Worm (Caenorhabditis elegans) whole organism, late embryonic: ENCODE results near the gene C37C3.18.

Experiments used
- K09A11.1 ChIP-seq: sonication (generic microtip); optimal IDR thresholded peaks from 2 replicates; lab custom pipeline; 2017; ENCODE audit warnings: antibody characterized with exemption, mild to moderate bottlenecking, missing genetic modification characterization, missing compliant biosample characterization; ENCODE audit not compliant: insufficient read depth
- ceh-14 ChIP-seq: sonication (generic microtip); optimal IDR thresholded peaks from 2 replicates; lab custom pipeline; 2016; ENCODE audit warnings: missing genotype, missing genetic modification characterization, missing compliant biosample characterization
- ceh-18 ChIP-seq: sonication (generic microtip); optimal IDR thresholded peaks from 2 replicates; lab custom pipeline; 2016; ENCODE audit warnings: missing genetic modification characterization, missing compliant biosample characterization
- ceh-19 ChIP-seq: fragments of 200-800 bp; sonication (Bioruptor generic); optimal IDR thresholded peaks from 2 replicates; lab custom pipeline; 2018; ENCODE audit warnings: mild to moderate bottlenecking, missing genetic modification characterization, missing compliant biosample characterization
- ceh-2 ChIP-seq: sonication (generic microtip); optimal IDR thresholded peaks from 2 replicates; lab custom pipeline; 2016; ENCODE audit warnings: missing genotype, missing genetic modification characterization, missing compliant biosample characterization
- ceh-22 ChIP-seq: sonication (generic microtip); optimal IDR thresholded peaks from 2 replicates; lab custom pipeline; 2017; ENCODE audit warnings: missing biosample characterization, missing genetic modification characterization
- ceh-24 ChIP-seq: sonication (generic microtip); optimal IDR thresholded peaks from 2 replicates; lab custom pipeline; 2016; ENCODE audit warnings: mild to moderate bottlenecking, missing genetic modification characterization, missing compliant biosample characterization
- ceh-30 ChIP-seq: fragments of 150-350 bp; optimal IDR thresholded peaks from 2 replicates; lab custom pipeline; 2014; ENCODE audit warnings: missing biosample characterization, missing genetic modification characterization
- ceh-31 ChIP-seq: sonication (generic microtip); optimal IDR thresholded peaks from 2 replicates; lab custom pipeline; 2016; ENCODE audit warnings: missing genetic modification characterization, missing compliant biosample characterization
- ceh-45 ChIP-seq: fragments of 200-800 bp; sonication (Bioruptor generic); IDR thresholded peaks from 2 replicates; pipeline ENCODE4 v1.3.6; 2022; ENCODE audit warnings: missing genetic modification reagents, missing genetic modification characterization, missing compliant biosample characterization
- ceh-48 ChIP-seq: sonication (generic microtip); optimal IDR thresholded peaks from 2 replicates; lab custom pipeline; 2016; ENCODE audit warnings: missing genetic modification characterization, inconsistent platforms, missing compliant biosample characterization
- ceh-6 ChIP-seq: fragments of 200-800 bp; sonication (Bioruptor generic); optimal IDR thresholded peaks from 2 replicates; lab custom pipeline; 2018; ENCODE audit warnings: mild to moderate bottlenecking, missing genetic modification characterization, missing compliant biosample characterization
- ceh-9 ChIP-seq: sonication (generic microtip); optimal IDR thresholded peaks from 2 replicates; lab custom pipeline; 2016; ENCODE audit warnings: mild to moderate bottlenecking, missing genetic modification characterization, inconsistent platforms, missing compliant biosample characterization
- dve-1 ChIP-seq: sonication (generic microtip); optimal IDR thresholded peaks from 2 replicates; lab custom pipeline; 2017; ENCODE audit warnings: antibody characterized with exemption, mild to moderate bottlenecking, missing genetic modification characterization, missing compliant biosample characterization
- elt-2 ChIP-seq: sonication (generic microtip); optimal IDR thresholded peaks from 2 replicates; lab custom pipeline; 2016; ENCODE audit warnings: missing genetic modification reagents, missing genetic modification characterization, missing compliant biosample characterization
- ets-4 ChIP-seq: sonication (generic microtip); optimal IDR thresholded peaks from 2 replicates; lab custom pipeline; 2016; ENCODE audit warnings: missing genetic modification characterization, missing compliant biosample characterization
- gmeb-2 ChIP-seq: sonication (generic microtip); optimal IDR thresholded peaks from 2 replicates; lab custom pipeline; 2016; ENCODE audit warnings: missing genetic modification characterization, inconsistent platforms, missing compliant biosample characterization
- hlh-30 ChIP-seq: sonication (generic microtip); optimal IDR thresholded peaks from 2 replicates; lab custom pipeline; 2017; ENCODE audit warnings: antibody characterized with exemption, missing genetic modification characterization, missing compliant biosample characterization; ENCODE audit not compliant: insufficient read depth
- hlh-6 ChIP-seq: sonication (generic microtip); optimal IDR thresholded peaks from 2 replicates; lab custom pipeline; 2016; ENCODE audit warnings: missing genotype, missing genetic modification characterization, missing compliant biosample characterization
- hlh-8 ChIP-seq: sonication (generic microtip); optimal IDR thresholded peaks from 2 replicates; lab custom pipeline; 2016; ENCODE audit warnings: missing genotype, missing genetic modification characterization, missing compliant biosample characterization
- lin-11 ChIP-seq: fragments of 200-800 bp; sonication (Bioruptor generic); optimal IDR thresholded peaks from 2 replicates; lab custom pipeline; 2018; ENCODE audit warnings: mild to moderate bottlenecking, missing genetic modification characterization, missing compliant biosample characterization
- madf-2 ChIP-seq: sonication (generic microtip); optimal IDR thresholded peaks from 2 replicates; lab custom pipeline; 2017; ENCODE audit warnings: missing genetic modification characterization, missing compliant biosample characterization
- mec-3 ChIP-seq: sonication (generic microtip); optimal IDR thresholded peaks from 2 replicates; lab custom pipeline; 2016; ENCODE audit warnings: borderline replicate concordance, missing genetic modification characterization, missing compliant biosample characterization
- nfya-1 ChIP-seq: sonication (generic microtip); optimal IDR thresholded peaks from 2 replicates; lab custom pipeline; 2017; ENCODE audit warnings: missing genetic modification characterization, mild to moderate bottlenecking, missing compliant biosample characterization, antibody characterized with exemption, moderate library complexity
- nhr-11 ChIP-seq: fragments of 150-350 bp; optimal IDR thresholded peaks from 2 replicates; lab custom pipeline; 2014; ENCODE audit warnings: missing biosample characterization, missing genetic modification characterization
- nhr-232 ChIP-seq: sonication (generic microtip); optimal IDR thresholded peaks from 2 replicates; lab custom pipeline; 2016; ENCODE audit warnings: missing genetic modification characterization, missing compliant biosample characterization
- npax-4 ChIP-seq: sonication (generic microtip); optimal IDR thresholded peaks from 2 replicates; lab custom pipeline; 2016; ENCODE audit warnings: missing genetic modification characterization, missing compliant biosample characterization
- odd-2 ChIP-seq: sonication (generic microtip); optimal IDR thresholded peaks from 2 replicates; lab custom pipeline; 2017; ENCODE audit warnings: antibody characterized with exemption, mild to moderate bottlenecking, missing genetic modification characterization, missing compliant biosample characterization
- pag-3 ChIP-seq: sonication (generic microtip); optimal IDR thresholded peaks from 2 replicates; lab custom pipeline; 2016; ENCODE audit warnings: missing compliant biosample characterization, missing genetic modification characterization, borderline replicate concordance
- pat-9 ChIP-seq: fragments of 200-800 bp; sonication (Bioruptor generic); optimal IDR thresholded peaks from 2 replicates; lab custom pipeline; 2018; ENCODE audit warnings: mild to moderate bottlenecking, missing genetic modification characterization, moderate library complexity, missing compliant biosample characterization
- pha-4 ChIP-seq: fragments of 150-350 bp; optimal IDR thresholded peaks from 2 replicates; lab custom pipeline; 2018; ENCODE audit warnings: missing biosample characterization, missing genetic modification reagents, missing genetic modification characterization
- pqm-1 ChIP-seq: sonication (generic microtip); optimal IDR thresholded peaks from 2 replicates; lab custom pipeline; 2016; ENCODE audit warnings: missing genetic modification characterization, missing compliant biosample characterization
- ref-2 ChIP-seq: sonication (generic microtip); optimal IDR thresholded peaks from 2 replicates; lab custom pipeline; 2016; ENCODE audit warnings: missing genetic modification characterization, missing compliant biosample characterization
- sox-2 ChIP-seq: fragments of 200-800 bp; sonication (Bioruptor generic); IDR thresholded peaks from 2 replicates; pipeline ENCODE4 v1.3.6; 2022; ENCODE audit warnings: missing genetic modification reagents, missing genetic modification characterization, missing compliant biosample characterization
- tbx-7 ChIP-seq: sonication (generic microtip); optimal IDR thresholded peaks from 2 replicates; lab custom pipeline; 2016; ENCODE audit warnings: missing genotype, missing genetic modification characterization, missing compliant biosample characterization
- unc-42 ChIP-seq: sonication (generic microtip); optimal IDR thresholded peaks from 2 replicates; lab custom pipeline; 2016; ENCODE audit warnings: missing genotype, missing genetic modification characterization, missing compliant biosample characterization
- unc-55 ChIP-seq: sonication (generic microtip); optimal IDR thresholded peaks from 2 replicates; lab custom pipeline; 2017; ENCODE audit warnings: missing biosample characterization, missing genetic modification reagents, missing genetic modification characterization
- zip-5 ChIP-seq: sonication (generic microtip); optimal IDR thresholded peaks from 2 replicates; lab custom pipeline; 2016; ENCODE audit warnings: missing genetic modification characterization, missing compliant biosample characterization
- ztf-16 ChIP-seq: sonication (generic microtip); optimal IDR thresholded peaks from 2 replicates; lab custom pipeline; 2017; ENCODE audit warnings: missing genetic modification characterization, missing compliant biosample characterization

Gene C37C3.18

DNA sequence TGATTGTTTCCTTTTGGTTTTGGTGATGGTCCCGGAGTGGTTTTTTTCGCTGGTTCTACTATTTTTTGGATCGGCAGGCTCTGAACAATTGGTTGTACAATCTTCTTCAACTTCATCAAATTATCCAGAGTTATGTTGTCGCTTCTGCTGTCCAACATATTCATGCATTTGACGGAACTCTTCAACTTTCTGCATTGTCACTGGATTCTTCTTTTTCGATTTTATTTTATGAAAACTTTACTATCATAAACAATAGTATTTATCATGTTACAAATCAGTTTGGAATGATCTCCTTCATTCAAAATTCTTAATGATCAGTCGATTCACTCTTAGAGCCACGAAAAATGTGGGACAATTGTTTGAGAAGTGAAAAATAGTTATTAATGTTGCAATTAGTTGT, 2.7 kb upstream of the C37C3.18 start:
- TF ChIP-seq ceh-18 (tag; lab: Kevin White, UChicago) (no peak), odd-2 (tag; lab: Kevin White, UChicago) (no peak), ceh-14 (tag; lab: Kevin White, UChicago) (no peak), zip-5 (tag; lab: Kevin White, UChicago) (no peak), ceh-9 (no peak), hlh-8 (no peak), dve-1 (tag; lab: Kevin White, UChicago) (no peak), ceh-6 (GFP tag; lab: Kevin White, UChicago) (no peak), madf-2 (no peak), ceh-2 (no peak), ceh-24 (tag; lab: Kevin White, UChicago) (no peak), ceh-19 (GFP tag; lab: Kevin White, UChicago) (no peak), gmeb-2 (tag; lab: Kevin White, UChicago) (no peak), nhr-232 (tag; lab: Kevin White, UChicago) (no peak), sox-2 (GFP tag; lab: Robert Waterston, UW) (no peak), pha-4 (no peak), ztf-16 (tag; lab: Kevin White, UChicago) (no peak), unc-55 (GFP tag; lab: Kevin White, UChicago) (no peak), pqm-1 (no peak)
- TF ChIP-seq, all 69 proteins: peak for 0

DNA sequence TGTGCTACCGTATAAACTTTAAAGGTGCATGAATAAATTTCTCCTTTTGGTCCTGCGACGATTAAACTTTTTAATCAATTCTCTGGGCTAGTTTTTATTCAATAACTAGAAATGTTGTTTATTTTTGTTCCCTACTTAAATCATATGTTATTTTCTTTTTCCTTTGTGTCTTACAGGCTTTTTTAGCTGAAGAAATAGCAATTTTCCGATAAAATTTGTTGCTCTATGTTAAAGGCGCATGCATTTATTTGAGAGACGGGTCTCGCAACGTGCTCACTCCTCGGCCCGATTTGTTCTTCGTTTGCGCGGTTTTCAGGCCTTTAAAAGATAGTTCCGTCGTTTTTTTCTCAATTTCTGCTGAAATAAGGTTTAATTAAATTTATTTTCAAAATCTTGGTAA, 893 bp upstream of the C37C3.18 start:
- TF ChIP-seq ceh-22 (tag; lab: Kevin White, UChicago) (no peak), ceh-19 (GFP tag; lab: Kevin White, UChicago) (no peak), elt-2 (no peak), nfya-1 (tag; lab: Kevin White, UChicago) (no peak), ceh-31 (no peak), ceh-6 (GFP tag; lab: Kevin White, UChicago) (no peak), pat-9 (no peak), pag-3 (tag; lab: Kevin White, UChicago) (no peak), ceh-14 (tag; lab: Kevin White, UChicago) (no peak), ztf-16 (tag; lab: Kevin White, UChicago) (no peak), hlh-30 (tag; lab: Kevin White, UChicago) (no peak), ceh-2 (no peak), ceh-30 (tag; lab: Kevin White, UChicago) (no peak)
- TF ChIP-seq, all 69 proteins: peak for 0

DNA sequence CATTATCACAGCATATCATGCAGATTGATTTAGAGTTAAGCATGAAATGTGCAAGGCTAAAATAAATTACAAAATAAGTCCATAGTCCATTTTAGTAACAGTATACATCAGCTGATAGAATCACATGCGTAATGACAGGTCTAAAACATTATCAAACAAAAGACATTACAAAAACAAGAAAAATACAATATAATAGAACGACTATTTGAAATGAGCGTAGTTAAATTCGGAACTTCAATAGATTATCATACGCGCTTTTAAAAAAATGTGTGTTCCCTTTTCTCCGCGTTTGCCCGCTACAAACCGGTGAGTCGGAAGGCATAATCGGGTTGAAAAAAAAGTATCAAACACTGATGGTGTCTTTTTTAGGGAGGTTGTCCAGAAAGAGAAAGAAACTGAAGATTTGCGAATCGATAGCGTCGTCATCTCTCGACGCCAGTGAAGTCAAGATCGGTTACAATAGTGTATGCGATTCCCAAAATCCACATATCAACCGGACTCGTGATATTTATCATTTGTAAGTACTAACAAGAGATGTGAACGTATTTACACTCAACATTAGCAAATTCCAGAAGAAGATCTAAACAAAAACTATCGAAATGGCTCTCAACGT, 695 bp downstream of the C37C3.18 start, which contains the start of gene C37C3.2:
Gene C37C3.2, plus strand, starts transcription at position 563 of the 613 bp plus-strand sequence.
- TF ChIP-seq ref-2 (tag; lab: Kevin White, UChicago) (no peak), unc-55 (GFP tag; lab: Kevin White, UChicago) (no peak), tbx-7 (tag; lab: Kevin White, UChicago) (no peak), pag-3 (tag; lab: Kevin White, UChicago) (no peak), ceh-14 (tag; lab: Kevin White, UChicago) (no peak), ceh-30 (tag; lab: Kevin White, UChicago) (no peak), ztf-16 (tag; lab: Kevin White, UChicago) (no peak), ceh-22 (tag; lab: Kevin White, UChicago) (no peak), ceh-45 (GFP tag; lab: Robert Waterston, UW) (no peak), ets-4 (no peak), ceh-19 (GFP tag; lab: Kevin White, UChicago) (no peak), ceh-6 (GFP tag; lab: Kevin White, UChicago) (no peak), nhr-11 (tag; lab: Kevin White, UChicago) (no peak), lin-11 (tag; lab: Kevin White, UChicago) (no peak)

DNA sequence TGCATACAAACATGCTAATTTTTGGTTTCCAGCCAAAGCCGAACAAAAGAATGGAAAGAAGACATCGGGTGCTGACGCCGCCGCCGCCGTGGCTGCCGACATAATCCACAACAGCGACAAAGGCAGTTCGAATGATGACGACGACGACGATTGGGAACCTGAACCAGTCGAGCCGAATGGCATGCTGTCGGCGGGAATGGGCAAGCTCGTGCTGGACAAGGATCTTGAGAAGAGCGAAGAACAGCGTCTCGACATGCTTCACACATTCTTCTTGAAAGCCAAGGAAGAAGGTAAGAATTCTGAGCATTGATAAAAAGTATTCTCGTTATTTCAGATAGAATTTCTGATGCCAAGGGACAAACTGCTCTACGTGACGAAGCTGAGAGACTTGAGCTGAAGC, 1.8 kb downstream of the C37C3.18 start:
- TF ChIP-seq K09A11.1 (tag; lab: Kevin White, UChicago) (no peak), hlh-6 (tag; lab: Kevin White, UChicago) (no peak), zip-5 (tag; lab: Kevin White, UChicago) (no peak), ceh-31 (no peak), mec-3 (tag; lab: Kevin White, UChicago) (no peak), madf-2 (no peak), ceh-48 (tag; lab: Kevin White, UChicago) (no peak), npax-4 (no peak), unc-42 (no peak)
